Worm (Caenorhabditis elegans) whole organism, L4/young adult: ENCODE measurements around the gene flp-8.

Experiments
- W03F9.2 ChIP-seq: fragments of 150-350 bp; optimal IDR thresholded peaks from 2 replicates; lab custom pipeline; 2014; ENCODE audit warnings: missing biosample characterization, missing genetic modification characterization
- dao-5 ChIP-seq: sonication (generic microtip); optimal IDR thresholded peaks from 2 replicates; lab custom pipeline; 2016; ENCODE audit warnings: missing genotype, missing genetic modification characterization, moderate library complexity, missing compliant biosample characterization
- him-1 ChIP-seq: sonication (generic microtip); optimal IDR thresholded peaks from 2 replicates; lab custom pipeline; 2016; ENCODE audit warnings: missing genotype, missing genetic modification reagents, missing genetic modification characterization, missing compliant biosample characterization

flp-8 gene

ce11 chrX:14881119-14881518, at the start of gene flp-8:
Gene flp-8 (plus strand): TSS chrX:14881419.
- no peak for TF ChIP-seq W03F9.2 (tag; lab: Kevin White, UChicago)
- no peak for TF ChIP-seq dao-5 (tag; lab: Kevin White, UChicago)
- no peak for TF ChIP-seq him-1 (tag; lab: Kevin White, UChicago)

ce11 chrX:14831531-14831930, 49.7 kb upstream of the flp-8 start, which contains the start of gene dpf-2:
Gene dpf-2 (plus strand): TSS chrX:14831831.
- TF ChIP-seq him-1 (tag; lab: Kevin White, UChicago) (no peak), dao-5 (tag; lab: Kevin White, UChicago) (no peak), W03F9.2 (tag; lab: Kevin White, UChicago) (no peak)

- TF ChIP-seq W03F9.2 (tag; lab: Kevin White, UChicago) (no peak), dao-5 (tag; lab: Kevin White, UChicago) (no peak), him-1 (tag; lab: Kevin White, UChicago) (no peak)
These were observed 42.9 kb upstream of the flp-8 start for ce11 chrX:14838339-14838738.

- TF ChIP-seq dao-5 (tag; lab: Kevin White, UChicago) (no peak), him-1 (tag; lab: Kevin White, UChicago) (peak; percentile 85), W03F9.2 (tag; lab: Kevin White, UChicago) (peak; percentile 78)
These were observed 40.2 kb upstream of the flp-8 start for ce11 chrX:14841030-14841429.

ce11 chrX:14842846-14843369, 38.3 kb upstream of the flp-8 start:
- TF ChIP-seq him-1 (tag; lab: Kevin White, UChicago): no peak
- no peak for TF ChIP-seq dao-5 (tag; lab: Kevin White, UChicago)

- no peak for TF ChIP-seq him-1 (tag; lab: Kevin White, UChicago)
- TF ChIP-seq dao-5 (tag; lab: Kevin White, UChicago): no peak
- no peak for TF ChIP-seq W03F9.2 (tag; lab: Kevin White, UChicago)
These were observed 36.7 kb upstream of the flp-8 start for ce11 chrX:14844481-14844880.

ce11 chrX:14845637-14846036, 35.6 kb upstream of the flp-8 start, which contains the start of gene egrh-1:
Gene egrh-1 (plus strand): TSS chrX:14845937.
- TF ChIP-seq W03F9.2 (tag; lab: Kevin White, UChicago) (no peak), him-1 (tag; lab: Kevin White, UChicago) (no peak), dao-5 (tag; lab: Kevin White, UChicago) (no peak)

- no peak for TF ChIP-seq dao-5 (tag; lab: Kevin White, UChicago)
These were observed 32.2 kb upstream of the flp-8 start, which contains the start of gene acd-3 for ce11 chrX:14849054-14849453. Gene acd-3 (plus strand): TSS chrX:14849275.

- no peak for TF ChIP-seq W03F9.2 (tag; lab: Kevin White, UChicago)
- no peak for TF ChIP-seq him-1 (tag; lab: Kevin White, UChicago)
- TF ChIP-seq dao-5 (tag; lab: Kevin White, UChicago): no peak
These were observed 29.3 kb upstream of the flp-8 start for ce11 chrX:14851904-14852303.

ce11 chrX:14853712-14854217, 27.5 kb upstream of the flp-8 start, which contains the start of the genes C27C12.1 and C27C12.4:
Gene C27C12.1 (minus strand): TSS chrX:14853762.
Gene C27C12.4 (plus strand): TSS chrX:14854086.
- TF ChIP-seq W03F9.2 (tag; lab: Kevin White, UChicago): no peak
- TF ChIP-seq him-1 (tag; lab: Kevin White, UChicago): peak; percentile 63

ce11 chrX:14861752-14862151, 19.5 kb upstream of the flp-8 start, which contains the start of gene dmd-4:
Gene dmd-4 (minus strand): TSS chrX:14861852.
- TF ChIP-seq him-1 (tag; lab: Kevin White, UChicago) (no peak), dao-5 (tag; lab: Kevin White, UChicago) (no peak), W03F9.2 (tag; lab: Kevin White, UChicago) (no peak)

- TF ChIP-seq W03F9.2 (tag; lab: Kevin White, UChicago) (no peak), him-1 (tag; lab: Kevin White, UChicago) (no peak), dao-5 (tag; lab: Kevin White, UChicago) (no peak)
These were observed 15.5 kb upstream of the flp-8 start, which contains the start of gene C27C12.3 for ce11 chrX:14865744-14866143. Gene C27C12.3 (minus strand): TSS chrX:14865844.

- TF ChIP-seq W03F9.2 (tag; lab: Kevin White, UChicago): no peak
- TF ChIP-seq him-1 (tag; lab: Kevin White, UChicago): no peak
- TF ChIP-seq dao-5 (tag; lab: Kevin White, UChicago): no peak
These were observed 13.0 kb upstream of the flp-8 start, which contains the start of gene F31F6.1 for ce11 chrX:14868200-14868599. Gene F31F6.1 (minus strand): TSS chrX:14868300.

ce11 chrX:14871780-14872179, 9.4 kb upstream of the flp-8 start, which contains the start of gene F31F6.2:
Gene F31F6.2 (minus strand): TSS chrX:14871880.
- no peak for TF ChIP-seq dao-5 (tag; lab: Kevin White, UChicago)
- no peak for TF ChIP-seq W03F9.2 (tag; lab: Kevin White, UChicago)
- TF ChIP-seq him-1 (tag; lab: Kevin White, UChicago): no peak
